Fruit fly (Drosophila melanogaster): ENCODE data around the gene CG14543.

CG14543 gene

DNA sequence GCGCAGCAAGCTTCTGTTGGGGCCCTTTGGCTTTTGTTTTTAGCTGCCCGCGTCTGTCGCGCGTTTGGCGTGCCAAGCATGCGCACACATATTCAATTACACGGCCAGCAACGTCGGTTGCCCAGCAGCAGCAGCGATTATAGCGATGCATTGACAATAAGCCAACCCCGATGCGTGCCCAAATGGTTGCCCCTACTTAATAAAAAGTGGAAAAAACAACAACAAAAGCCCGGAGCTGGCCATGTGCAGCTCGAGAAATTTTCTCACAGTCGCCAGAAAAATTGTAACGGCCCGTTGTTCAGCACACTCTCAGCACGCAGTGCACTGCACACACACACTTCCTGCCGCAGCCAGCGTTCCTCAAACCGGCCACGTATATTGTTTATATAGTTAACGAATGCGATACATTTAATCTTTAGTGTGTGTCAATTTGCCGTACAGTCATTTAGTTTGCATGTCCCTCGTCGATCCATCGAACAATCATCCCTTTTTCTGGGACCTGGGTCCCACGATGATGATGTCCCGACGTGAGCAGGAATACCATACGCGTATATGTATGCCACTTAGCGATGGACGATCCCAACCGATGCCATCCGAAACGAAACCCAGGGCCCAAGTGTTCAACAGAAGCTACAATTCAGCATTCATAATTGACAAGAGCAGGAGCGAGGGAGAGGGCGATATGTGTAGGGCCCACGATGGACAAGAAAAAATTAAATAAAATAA, 21.6 kb upstream of the CG14543 start (continued):
- TF ChIP-seq nerfin-2 (GFP tag; IDR thresholded peaks at IDR 0.05; ENCODE audit: partially characterized antibody) (no peak), chn (GFP tag; optimal IDR thresholded peaks at IDR 0.05) (no peak), CG5180 (GFP tag; optimal IDR thresholded peaks at IDR 0.05) (no peak), CG17829 (tag; optimal IDR thresholded peaks at IDR 0.05) (peak; percentile 6), CG16863 (GFP tag; optimal IDR thresholded peaks at IDR 0.05) (no peak), ab (GFP tag; optimal IDR thresholded peaks at IDR 0.05) (no peak), Ets65A (GFP tag) (peak; percentile 57), CG14441 (GFP tag; IDR thresholded peaks at IDR 0.05) (no peak), CG6254 (GFP tag; optimal IDR thresholded peaks at IDR 0.05) (no peak), sr (GFP tag; IDR thresholded peaks at IDR 0.05) (no peak), CG2129 (GFP tag; IDR thresholded peaks at IDR 0.05; ENCODE audit: partially characterized antibody) (no peak), CG9876 (GFP tag; optimal IDR thresholded peaks at IDR 0.05) (no peak), D (optimal IDR thresholded peaks at IDR 0.05) (peak; percentile 66), D (GFP tag; optimal IDR thresholded peaks at IDR 0.05) (no peak), CG5953 (GFP tag; IDR thresholded peaks at IDR 0.05) (no peak), hkb (optimal IDR thresholded peaks at IDR 0.05) (no peak), hkb (GFP tag; IDR thresholded peaks at IDR 0.05) (no peak), Dad (GFP tag; optimal IDR thresholded peaks at IDR 0.05) (no peak), h (optimal IDR thresholded peaks at IDR 0.05) (no peak), sima (GFP tag; optimal IDR thresholded peaks at IDR 0.05) (no peak), B-H2 (GFP tag; optimal IDR thresholded peaks at IDR 0.05) (no peak), Ptx1 (GFP tag; IDR thresholded peaks at IDR 0.05) (no peak), CG3065 (GFP tag; optimal IDR thresholded peaks at IDR 0.05) (no peak), ftz-f1 (GFP tag; optimal IDR thresholded peaks at IDR 0.05) (no peak), Dp (GFP tag; optimal IDR thresholded peaks at IDR 0.05) (no peak), CG18619 (GFP tag; optimal IDR thresholded peaks at IDR 0.05) (no peak), CG11085 (GFP tag; IDR thresholded peaks at IDR 0.05) (no peak), ERR (GFP tag; optimal IDR thresholded peaks at IDR 0.05) (no peak), Mrtf (GFP tag; IDR thresholded peaks at IDR 0.05) (no peak), pan (optimal IDR thresholded peaks at IDR 0.05) (no peak), pan (GFP tag; optimal IDR thresholded peaks at IDR 0.05 in 1 of 2, IDR thresholded peaks at IDR 0.05 in 1 of 2) (no peak), HLHmδ (GFP tag; optimal IDR thresholded peaks at IDR 0.05) (peak; percentile 62), gsb (GFP tag; IDR thresholded peaks at IDR 0.05) (no peak), vnd (GFP tag; IDR thresholded peaks at IDR 0.05; ENCODE audit: partially characterized antibody) (no peak), jing (GFP tag; optimal IDR thresholded peaks at IDR 0.05) (no peak), ato (GFP tag; IDR thresholded peaks at IDR 0.05; ENCODE audit: partially characterized antibody) (no peak), ara (GFP tag; IDR thresholded peaks at IDR 0.05) (no peak), sim (GFP tag; IDR thresholded peaks at IDR 0.05) (no peak), CG30403 (GFP tag; optimal IDR thresholded peaks at IDR 0.05) (no peak), stc (GFP tag; IDR thresholded peaks at IDR 0.05) (no peak), CG12659 (GFP tag; optimal IDR thresholded peaks at IDR 0.05) (no peak), kah (GFP tag; optimal IDR thresholded peaks at IDR 0.05) (peak; percentile 60), nerfin-1 (tag; optimal IDR thresholded peaks at IDR 0.05) (peak; percentile 27), Deaf1 (tag; optimal IDR thresholded peaks at IDR 0.05) (peak; percentile 38), pum (GFP tag; optimal IDR thresholded peaks at IDR 0.05) (no peak), Taf1 (GFP tag; IDR thresholded peaks at IDR 0.05) (no peak), CG10959 (GFP tag; IDR thresholded peaks at IDR 0.05) (no peak), CG6654 (GFP tag; optimal IDR thresholded peaks at IDR 0.05) (no peak), CG11695 (GFP tag; IDR thresholded peaks at IDR 0.05) (no peak), CG13624 (GFP tag; optimal IDR thresholded peaks at IDR 0.05) (no peak), usp (GFP tag; optimal IDR thresholded peaks at IDR 0.05) (no peak), tio (GFP tag; optimal IDR thresholded peaks at IDR 0.05) (no peak), CG7786 (GFP tag; optimal IDR thresholded peaks at IDR 0.05) (no peak)
